Fruit fly (Drosophila melanogaster) whole organism, embryonic: Measurements from ENCODE around the gene CG5768.

ENCODE experiments used
- Antp ChIP-seq: fragments of 200-800 bp; sonication (Bioruptor generic); optimal IDR thresholded peaks from 3 replicates; lab custom pipeline; 2016; ENCODE audit warnings: missing biosample characterization, missing genetic modification characterization
- BEAF-32 ChIP-seq: fragments of 200-800 bp; sonication (Bioruptor generic); optimal IDR thresholded peaks from 3 replicates; lab custom pipeline; 2017; ENCODE audit warnings: missing biosample characterization, missing genetic modification characterization, mild to moderate bottlenecking, moderate library complexity, missing genetic modification reagents
- Bteb2 ChIP-seq: fragments of 200-800 bp; sonication (Bioruptor generic); optimal IDR thresholded peaks from 2 replicates; lab custom pipeline; 2016; ENCODE audit warnings: missing biosample characterization, missing genetic modification characterization
- CG10654 ChIP-seq: fragments of 200-800 bp; sonication (Bioruptor generic); optimal IDR thresholded peaks from 2 replicates; lab custom pipeline; 2016; ENCODE audit warnings: missing biosample characterization, missing genetic modification characterization
- CG11723 ChIP-seq: fragments of 200-800 bp; sonication (Bioruptor generic); optimal IDR thresholded peaks from 2 replicates; lab custom pipeline; 2017; ENCODE audit warnings: missing biosample characterization, mild to moderate bottlenecking, missing genetic modification characterization
- CG12391 ChIP-seq: fragments of 200-800 bp; sonication (Bioruptor generic); optimal IDR thresholded peaks from 3 replicates; lab custom pipeline; 2018; ENCODE audit warnings: missing biosample characterization, mild to moderate bottlenecking, missing genetic modification characterization, moderate library complexity
- CG13287 ChIP-seq: fragments of 200-800 bp; sonication (Bioruptor generic); IDR thresholded peaks from 2 replicates; pipeline ENCODE4 v1.3.6; 2022; ENCODE audit warnings: missing biosample characterization, missing genetic modification characterization; ENCODE audit not compliant: partially characterized antibody
- CG1602 ChIP-seq: fragments of 200-800 bp; sonication (Bioruptor generic); optimal IDR thresholded peaks from 3 replicates; lab custom pipeline; 2016; ENCODE audit warnings: missing biosample characterization, missing genetic modification characterization
- CG16815 ChIP-seq: fragments of 200-800 bp; sonication (Bioruptor generic); optimal IDR thresholded peaks from 3 replicates; lab custom pipeline; 2017; ENCODE audit warnings: missing biosample characterization, mild to moderate bottlenecking, missing genetic modification characterization
- CG18619 ChIP-seq: fragments of 200-800 bp; sonication (Bioruptor generic); optimal IDR thresholded peaks from 3 replicates; lab custom pipeline; 2017; ENCODE audit warnings: missing biosample characterization, mild to moderate bottlenecking, missing genetic modification characterization
- CG2889 ChIP-seq: fragments of 200-800 bp; sonication (Bioruptor generic); IDR thresholded peaks from 3 replicates; pipeline ENCODE4 v1.3.6; 2022; ENCODE audit warnings: missing biosample characterization, missing genetic modification characterization
- CG32767 ChIP-seq: fragments of 200-800 bp; sonication (Bioruptor generic); IDR thresholded peaks from 2 replicates; pipeline ENCODE4 v1.3.6; 2022; ENCODE audit warnings: missing biosample characterization, missing genetic modification characterization
- CG3726 ChIP-seq: fragments of 200-800 bp; sonication (Bioruptor generic); IDR thresholded peaks from 3 replicates; pipeline ENCODE4, ENCODE4 v1.3.6; 2022; ENCODE audit warnings: missing biosample characterization, missing genetic modification characterization
- CG3995 ChIP-seq: fragments of 200-800 bp; sonication (Bioruptor generic); optimal IDR thresholded peaks from 3 replicates; lab custom pipeline; 2016; ENCODE audit warnings: missing biosample characterization, missing genetic modification characterization
- CG4617 ChIP-seq: fragments of 200-800 bp; sonication (Bioruptor generic); optimal IDR thresholded peaks from 3 replicates; lab custom pipeline; 2016; ENCODE audit warnings: missing biosample characterization, missing genetic modification characterization, borderline replicate concordance
- CG5245 ChIP-seq: fragments of 200-800 bp; sonication (Bioruptor generic); optimal IDR thresholded peaks from 3 replicates; lab custom pipeline; 2016; ENCODE audit warnings: missing biosample characterization, missing genetic modification characterization
- CG8388 ChIP-seq: fragments of 200-800 bp; sonication (Bioruptor generic); optimal IDR thresholded peaks from 2 replicates; lab custom pipeline; 2019; ENCODE audit warnings: missing biosample characterization, mild to moderate bottlenecking, missing genetic modification characterization, moderate library complexity
- CG8765 ChIP-seq: fragments of 200-800 bp; sonication (Bioruptor generic); IDR thresholded peaks from 2 replicates; pipeline ENCODE4 v1.3.6; 2022; ENCODE audit warnings: missing biosample characterization, missing genetic modification characterization
- CG9437 ChIP-seq: fragments of 200-800 bp; sonication (Bioruptor generic); optimal IDR thresholded peaks from 2 replicates; lab custom pipeline; 2018; ENCODE audit warnings: missing biosample characterization, mild to moderate bottlenecking, missing genetic modification characterization
- CoRest ChIP-seq: fragments of 200-800 bp; sonication (Bioruptor generic); optimal IDR thresholded peaks from 3 replicates; lab custom pipeline; 2018; ENCODE audit warnings: missing biosample characterization, mild to moderate bottlenecking, missing genetic modification characterization, moderate library complexity
- Dek ChIP-seq: fragments of 200-800 bp; sonication (Bioruptor generic); optimal IDR thresholded peaks from 3 replicates; lab custom pipeline; 2019; ENCODE audit warnings: missing biosample characterization, mild to moderate bottlenecking, missing genetic modification characterization, moderate library complexity
- Doc3 ChIP-seq: fragments of 200-800 bp; sonication (Bioruptor generic); IDR thresholded peaks from 3 replicates; pipeline ENCODE4 v1.3.6; 2022; ENCODE audit warnings: missing biosample characterization, missing genetic modification characterization; ENCODE audit not compliant: partially characterized antibody
- Dp ChIP-seq: fragments of 200-800 bp; sonication (Bioruptor generic); optimal IDR thresholded peaks from 2 replicates; lab custom pipeline; 2018; ENCODE audit warnings: missing biosample characterization, mild to moderate bottlenecking, missing genetic modification characterization, moderate library complexity
- H2.0 ChIP-seq: fragments of 200-800 bp; sonication (Bioruptor generic); IDR thresholded peaks from 2 replicates; pipeline ENCODE4 v1.3.6; 2022; ENCODE audit warnings: missing biosample characterization, missing genetic modification characterization
- HmgZ ChIP-seq: fragments of 200-800 bp; sonication (Bioruptor generic); optimal IDR thresholded peaks from 2 replicates; lab custom pipeline; 2018; ENCODE audit warnings: missing biosample characterization, mild to moderate bottlenecking, missing genetic modification characterization
- Med ChIP-seq: fragments of 200-800 bp; sonication (Bioruptor generic); peaks from one replicate; lab custom pipeline; 2016; ENCODE audit warnings: missing biosample characterization, missing genetic modification characterization, mild to moderate bottlenecking, inconsistent platforms, moderate library complexity
- Poxn ChIP-seq: fragments of 200-800 bp; sonication (Bioruptor generic); IDR thresholded peaks from 2 replicates; pipeline ENCODE4 v1.3.6; 2022; ENCODE audit warnings: missing biosample characterization, missing genetic modification characterization
- aop ChIP-seq: fragments of 200-800 bp; sonication (Bioruptor generic); IDR thresholded peaks from 2 replicates; pipeline ENCODE4 v1.3.6; 2022; ENCODE audit warnings: missing biosample characterization, missing genetic modification characterization
- bcd ChIP-seq: fragments of 200-800 bp; sonication (Bioruptor generic); optimal IDR thresholded peaks from 2 replicates; lab custom pipeline; 2017; ENCODE audit warnings: missing biosample characterization, mild to moderate bottlenecking, missing genetic modification characterization
- crc ChIP-seq: fragments of 200-800 bp; sonication (Bioruptor generic); optimal IDR thresholded peaks from 2 replicates; lab custom pipeline; 2016; ENCODE audit warnings: missing biosample characterization, missing genetic modification characterization
- emc ChIP-seq: fragments of 200-800 bp; sonication (Bioruptor generic); optimal IDR thresholded peaks from 2 replicates; lab custom pipeline; 2016; ENCODE audit warnings: missing biosample characterization, missing genetic modification characterization
- exex ChIP-seq: fragments of 200-800 bp; sonication (Bioruptor generic); optimal IDR thresholded peaks from 4 replicates; lab custom pipeline; 2018; ENCODE audit warnings: missing biosample characterization, mild to moderate bottlenecking, missing genetic modification characterization, moderate library complexity
- fu2 ChIP-seq: fragments of 200-800 bp; sonication (Bioruptor generic); optimal IDR thresholded peaks from 2 replicates; lab custom pipeline; 2016; ENCODE audit warnings: missing biosample characterization, missing genetic modification characterization
- mam ChIP-seq: fragments of 200-800 bp; sonication (Bioruptor generic); optimal IDR thresholded peaks from 3 replicates; lab custom pipeline; 2016; ENCODE audit warnings: missing biosample characterization, missing genetic modification characterization
- mirr ChIP-seq: fragments of 200-800 bp; sonication (Bioruptor generic); optimal IDR thresholded peaks from 3 replicates; lab custom pipeline; 2018; ENCODE audit warnings: missing biosample characterization, mild to moderate bottlenecking, missing genetic modification characterization
- pita ChIP-seq: fragments of 200-800 bp; sonication (Bioruptor generic); optimal IDR thresholded peaks from 2 replicates; lab custom pipeline; 2017; ENCODE audit warnings: missing biosample characterization, mild to moderate bottlenecking, missing genetic modification characterization
- pnt ChIP-seq: fragments of 200-800 bp; sonication (Bioruptor generic); optimal IDR thresholded peaks from 3 replicates; lab custom pipeline; 2016; ENCODE audit warnings: missing biosample characterization, missing genetic modification characterization
- pzg ChIP-seq: fragments of 200-800 bp; sonication (Bioruptor generic); optimal IDR thresholded peaks from 3 replicates; lab custom pipeline; 2018; ENCODE audit warnings: missing biosample characterization, mild to moderate bottlenecking, missing genetic modification characterization, moderate library complexity
- repo ChIP-seq: fragments of 200-800 bp; sonication (Bioruptor generic); optimal IDR thresholded peaks from 2 replicates; lab custom pipeline; 2016; ENCODE audit warnings: missing biosample characterization, missing genetic modification characterization
- salm ChIP-seq: fragments of 200-800 bp; sonication (Bioruptor generic); optimal IDR thresholded peaks from 2 replicates; lab custom pipeline; 2018; ENCODE audit warnings: missing biosample characterization, mild to moderate bottlenecking, missing genetic modification characterization
- sima ChIP-seq: fragments of 200-800 bp; sonication (Bioruptor generic); optimal IDR thresholded peaks from 2 replicates; lab custom pipeline; 2016; ENCODE audit warnings: missing biosample characterization, missing genetic modification characterization
- slp2 ChIP-seq: fragments of 200-800 bp; sonication (Bioruptor generic); optimal IDR thresholded peaks from 2 replicates; lab custom pipeline; 2016; ENCODE audit warnings: missing biosample characterization, missing genetic modification characterization
- stwl ChIP-seq: fragments of 200-800 bp; sonication (Bioruptor generic); optimal IDR thresholded peaks from 3 replicates; lab custom pipeline; 2018; ENCODE audit warnings: missing biosample characterization, mild to moderate bottlenecking, missing genetic modification characterization, moderate library complexity
- tin ChIP-seq: fragments of 200-800 bp; sonication (Bioruptor generic); optimal IDR thresholded peaks from 3 replicates; lab custom pipeline; 2016; ENCODE audit warnings: missing biosample characterization, missing genetic modification characterization
- trem ChIP-seq: fragments of 200-800 bp; optimal IDR thresholded peaks from 3 replicates; lab custom pipeline; 2019; ENCODE audit warnings: missing biosample characterization, mild to moderate bottlenecking, missing genetic modification characterization, moderate library complexity
- tx ChIP-seq: fragments of 200-800 bp; sonication (Bioruptor generic); optimal IDR thresholded peaks from 2 replicates; lab custom pipeline; 2016; ENCODE audit warnings: missing biosample characterization, missing genetic modification characterization

CG5768 gene

dm6 chr3R:24357698-24358097 is 32.4 kb downstream of the CG5768 start, which contains the start of gene Golgin84 (continued):
- TF ChIP-seq pzg (GFP tag; lab: Kevin White, UChicago) (peak; percentile 36), bcd (GFP tag; lab: Kevin White, UChicago) (no peak), trem (tag; lab: Kevin White, UChicago) (peak; percentile 10), CG9437 (peak; percentile 89), CG5245 (no peak), CG8765 (GFP tag; lab: Robert Waterston, UW) (no peak), Doc3 (GFP tag; lab: Robert Waterston, UW) (no peak), CG3995 (GFP tag; lab: Kevin White, UChicago) (peak; percentile 24), CG13287 (GFP tag; lab: Robert Waterston, UW) (peak; percentile 16; the same call in 1 of the 2 replicates), Dp (GFP tag; lab: Kevin White, UChicago) (peak; percentile 21), BEAF-32 (GFP tag; lab: Kevin White, UChicago) (peak; percentile 16), CG4617 (GFP tag; lab: Kevin White, UChicago) (peak; percentile 67), stwl (peak; percentile 40), repo (GFP tag; lab: Kevin White, UChicago) (no peak), CG3726 (GFP tag; lab: Robert Waterston, UW) (0 out of 3 replicates have a peak, but pooled peaks have one; percentile 28)
- TF ChIP-seq, all 482 proteins: peak for 18

dm6 chr3R:24353448-24353847 is 36.7 kb downstream of the CG5768 start:
- peak; percentile 79 for TF ChIP-seq mirr (GFP tag; lab: Kevin White, UChicago)
- no peak for TF ChIP-seq CG12391 (tag; lab: Kevin White, UChicago)
- TF ChIP-seq exex (tag; lab: Kevin White, UChicago), result peak; percentile 78

- TF ChIP-seq CG8388 (GFP tag; lab: Kevin White, UChicago) (no peak), aop (GFP tag; lab: Robert Waterston, UW) (no peak), fu2 (peak; percentile 58), crc (peak; percentile 11), CG11723 (GFP tag; lab: Kevin White, UChicago) (no peak), Bteb2 (GFP tag; lab: Kevin White, UChicago) (no peak), CG3995 (GFP tag; lab: Kevin White, UChicago) (peak; percentile 63), Antp (GFP tag; lab: Kevin White, UChicago) (peak; percentile 11), emc (GFP tag; lab: Kevin White, UChicago) (no peak), CG32767 (GFP tag; lab: Robert Waterston, UW) (peak; percentile 33; the same call in 1 of the 2 replicates), salm (no peak), slp2 (GFP tag; lab: Kevin White, UChicago) (peak; percentile 48), CG18619 (peak; percentile 62), CoRest (peak; percentile 79), stwl (peak; percentile 48), pita (no peak), H2.0 (GFP tag; lab: Robert Waterston, UW) (0 out of 2 replicates have a peak, but pooled peaks have one; percentile 43), CG1602 (peak; percentile 51), Dek (peak; percentile 42), Poxn (no peak), sima (peak; percentile 1), tx (GFP tag; lab: Kevin White, UChicago) (peak; percentile 43), HmgZ (tag; lab: Kevin White, UChicago) (peak; percentile 58), CG10654 (GFP tag; lab: Kevin White, UChicago) (no peak), Med (GFP tag; lab: Kevin White, UChicago) (peak; percentile 64), tin (GFP tag; lab: Kevin White, UChicago) (peak; percentile 45), CG16815 (GFP tag; lab: Kevin White, UChicago) (peak; percentile 43), mam (GFP tag; lab: Kevin White, UChicago) (peak; percentile 68), CG2889 (0 out of 3 replicates have a peak, but pooled peaks have one; percentile 53), pnt (GFP tag; lab: Kevin White, UChicago) (peak; percentile 14)
Measured at dm6 chr3R:24348420-24349190, 41.5 kb downstream of the CG5768 start, which contains the start of the genes CG5746 and CG6454. TSS of gene CG5746 (minus strand) at chr3R:24348791. TSS of gene CG6454 (plus strand) at chr3R:24349182.
